Worm (Caenorhabditis elegans): Measurements from ENCODE around the gene F16B4.2.

Gene F16B4.2

ce11 chrV:1611570-1611969 lies 10.7 kb downstream of the F16B4.2 start:
- TF ChIP-seq F13C5.2 (tag; optimal IDR thresholded peaks at IDR 0.05) (no peak), B0310.2 (tag; optimal IDR thresholded peaks at IDR 0.05) (no peak), pes-1 (GFP tag; IDR thresholded peaks at IDR 0.05) (no peak), tra-4 (tag; optimal IDR thresholded peaks at IDR 0.05) (no peak), sea-1 (GFP tag; conservative IDR thresholded peaks at IDR 0.05) (no peak), tbx-37 (GFP tag; conservative IDR thresholded peaks at IDR 0.05) (no peak)

DNA sequence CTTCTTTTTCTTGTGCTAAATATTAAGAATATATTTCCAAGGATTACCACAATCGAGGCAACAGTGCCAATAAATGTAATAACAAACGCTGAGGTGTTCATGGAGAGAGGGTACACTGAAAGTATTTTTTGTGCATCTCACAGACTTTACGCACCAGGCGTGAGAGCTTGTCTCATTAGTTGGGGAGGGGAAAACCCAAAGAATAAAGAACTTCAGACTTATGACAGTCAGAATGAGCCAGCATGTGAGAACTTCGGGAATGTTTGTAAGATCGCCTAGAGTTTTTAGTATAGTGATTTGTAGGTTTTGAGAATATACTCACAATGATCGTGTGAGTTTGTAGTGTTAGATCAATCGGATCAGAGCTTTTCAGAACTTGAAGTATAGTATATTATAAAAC lies 13.9 kb downstream of the F16B4.2 start, which contains the start of gene srbc-41:
Gene srbc-41 (minus strand): TSS at position 101 of the 400 bp plus-strand sequence.
- no peak for TF ChIP-seq hnd-1 (tag; optimal IDR thresholded peaks at IDR 0.05)
- TF ChIP-seq tbx-11 (GFP tag; IDR thresholded peaks at IDR 0.05), result no peak
- TF ChIP-seq scrt-1 (GFP tag; IDR thresholded peaks at IDR 0.05), result no peak
- TF ChIP-seq tra-4 (tag; optimal IDR thresholded peaks at IDR 0.05), result no peak
- no peak for TF ChIP-seq ceh-13 (GFP tag; optimal IDR thresholded peaks at IDR 0.05)
- TF ChIP-seq hmbx-1 (tag; optimal IDR thresholded peaks at IDR 0.05), result no peak
- TF ChIP-seq ets-7 (tag; optimal IDR thresholded peaks at IDR 0.05), result no peak

DNA sequence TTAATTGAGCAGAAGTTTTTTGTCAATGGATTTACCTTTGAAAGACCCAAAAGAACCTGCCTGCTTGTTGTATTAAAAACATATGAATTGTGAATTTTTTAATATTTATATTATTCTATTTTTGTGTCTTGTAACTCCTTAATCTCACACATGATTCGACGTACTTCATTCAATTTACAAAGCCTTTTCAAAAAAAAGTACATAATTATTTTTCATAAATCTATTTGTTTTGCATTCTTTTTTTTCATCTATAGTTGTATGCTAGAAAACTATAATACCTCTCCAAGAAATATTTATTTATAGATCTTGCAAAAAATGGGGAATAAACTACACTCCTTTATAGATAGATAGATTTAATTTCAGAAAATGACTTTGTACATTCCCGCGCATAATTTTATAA lies 17.9 kb downstream of the F16B4.2 start, which contains the start of gene nhr-179:
Gene nhr-179 (minus strand): TSS at position 101 of the 400 bp plus-strand sequence.
- TF ChIP-seq hmbx-1 (tag; optimal IDR thresholded peaks at IDR 0.05), result no peak
- TF ChIP-seq ceh-13 (GFP tag; optimal IDR thresholded peaks at IDR 0.05), result no peak
- no peak for TF ChIP-seq tbx-11 (GFP tag; IDR thresholded peaks at IDR 0.05)
- no peak for TF ChIP-seq ama-1 (optimal IDR thresholded peaks at IDR 0.05)
- TF ChIP-seq B0310.2 (tag; optimal IDR thresholded peaks at IDR 0.05), result no peak
- no peak for TF ChIP-seq aly-1 (tag; optimal IDR thresholded peaks at IDR 0.05)
- no peak for TF ChIP-seq ets-7 (tag; optimal IDR thresholded peaks at IDR 0.05)
- TF ChIP-seq hnd-1 (tag; optimal IDR thresholded peaks at IDR 0.05), result no peak
- no peak for TF ChIP-seq tbx-37 (GFP tag; conservative IDR thresholded peaks at IDR 0.05)
- TF ChIP-seq hmg-4 (GFP tag; optimal IDR thresholded peaks at IDR 0.05), result no peak
- TF ChIP-seq tra-4 (tag; optimal IDR thresholded peaks at IDR 0.05), result no peak
- TF ChIP-seq flt-1 (GFP tag; IDR thresholded peaks at IDR 0.05), result no peak
- TF ChIP-seq F13C5.2 (tag; optimal IDR thresholded peaks at IDR 0.05), result no peak
- TF ChIP-seq sea-1 (GFP tag; conservative IDR thresholded peaks at IDR 0.05), result no peak
- no peak for TF ChIP-seq pes-1 (GFP tag; IDR thresholded peaks at IDR 0.05)
- no peak for TF ChIP-seq scrt-1 (GFP tag; IDR thresholded peaks at IDR 0.05)

DNA sequence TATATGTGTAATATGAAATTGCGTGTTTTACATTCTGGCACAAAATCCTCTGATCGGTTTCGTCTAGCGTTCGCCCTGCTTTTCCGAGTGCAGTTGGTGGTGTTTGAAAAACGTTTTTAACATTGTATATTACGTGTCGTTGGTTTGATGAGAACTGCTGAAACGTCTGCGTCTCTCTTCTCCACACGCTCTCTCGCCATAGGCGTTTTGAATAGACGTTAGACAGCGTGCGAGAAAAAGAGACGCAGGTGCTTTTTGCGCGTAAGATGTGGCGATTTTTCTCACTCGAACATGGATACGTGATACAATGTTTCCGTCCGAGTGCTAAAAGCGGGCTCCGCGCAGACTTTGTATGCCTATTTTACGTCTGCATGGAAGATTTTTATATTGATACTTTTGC lies 19.7 kb downstream of the F16B4.2 start:
- TF ChIP-seq flt-1 (GFP tag; IDR thresholded peaks at IDR 0.05) (no peak), tbx-37 (GFP tag; conservative IDR thresholded peaks at IDR 0.05) (no peak)

- no peak for TF ChIP-seq tbx-11 (GFP tag; IDR thresholded peaks at IDR 0.05)
- TF ChIP-seq ceh-36 (tag; optimal IDR thresholded peaks at IDR 0.05), result no peak
- TF ChIP-seq hmg-4 (GFP tag; optimal IDR thresholded peaks at IDR 0.05), result no peak
These were observed 20.7 kb downstream of the F16B4.2 start, which contains the start of gene nhr-117 for ce11 chrV:1621494-1621893. nhr-117 (minus strand) TSS chrV:1621520.

- TF ChIP-seq pes-1 (GFP tag; IDR thresholded peaks at IDR 0.05) (no peak), F13C5.2 (tag; optimal IDR thresholded peaks at IDR 0.05) (no peak), B0310.2 (tag; optimal IDR thresholded peaks at IDR 0.05) (no peak), hnd-1 (tag; optimal IDR thresholded peaks at IDR 0.05) (no peak), ceh-36 (tag; optimal IDR thresholded peaks at IDR 0.05) (no peak), aly-1 (tag; optimal IDR thresholded peaks at IDR 0.05) (no peak), tbx-11 (GFP tag; IDR thresholded peaks at IDR 0.05) (no peak)
These were observed 22.6 kb downstream of the F16B4.2 start for ce11 chrV:1623429-1623828.

DNA sequence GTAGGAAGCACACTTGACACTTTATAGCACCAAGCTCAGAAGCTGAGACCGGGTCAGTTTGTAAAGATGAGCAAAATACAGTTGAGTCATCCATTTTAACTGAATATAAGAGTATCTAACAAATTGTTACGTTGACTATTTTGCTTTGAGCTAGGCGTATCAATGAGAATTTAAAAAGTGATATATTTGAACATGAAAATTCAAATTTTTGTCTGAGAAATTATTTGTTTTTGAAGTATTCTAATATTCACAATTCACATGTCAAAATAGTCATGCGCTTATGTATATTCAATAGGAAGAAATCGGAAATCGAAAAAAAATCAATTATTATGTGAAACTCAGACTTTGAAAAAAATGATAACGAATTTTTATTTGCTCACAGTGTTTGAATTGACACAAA lies 23.5 kb downstream of the F16B4.2 start, which contains the start of gene nhr-110:
Gene nhr-110 (minus strand): TSS at position 101 of the 400 bp plus-strand sequence.
- TF ChIP-seq tbx-37 (GFP tag; conservative IDR thresholded peaks at IDR 0.05) (no peak), tra-4 (tag; optimal IDR thresholded peaks at IDR 0.05) (no peak), scrt-1 (GFP tag; IDR thresholded peaks at IDR 0.05) (no peak), ama-1 (optimal IDR thresholded peaks at IDR 0.05) (no peak), flt-1 (GFP tag; IDR thresholded peaks at IDR 0.05) (no peak), sea-1 (GFP tag; conservative IDR thresholded peaks at IDR 0.05) (no peak), hmg-4 (GFP tag; optimal IDR thresholded peaks at IDR 0.05) (no peak), hmbx-1 (tag; optimal IDR thresholded peaks at IDR 0.05) (no peak), F13C5.2 (tag; optimal IDR thresholded peaks at IDR 0.05) (no peak)

DNA sequence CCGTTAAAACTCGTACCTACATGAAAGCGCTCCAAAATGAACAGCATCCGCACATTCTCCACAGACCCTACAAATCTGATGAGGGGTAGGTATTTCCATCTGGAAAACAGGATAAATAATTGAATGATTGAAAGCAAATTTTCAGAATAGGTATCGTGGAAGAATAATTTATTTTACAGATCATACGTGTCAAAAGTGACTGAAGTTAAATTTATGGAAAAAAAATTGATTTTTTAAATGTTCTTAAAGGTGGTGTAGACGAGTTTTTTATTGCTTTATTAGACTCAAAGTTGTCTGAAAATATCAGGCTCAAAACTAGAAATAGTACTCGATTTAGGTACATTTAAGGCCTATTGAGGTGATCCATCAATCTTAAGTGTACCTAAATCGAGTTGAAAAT lies 25.9 kb downstream of the F16B4.2 start, which contains the start of gene nhr-237:
Gene nhr-237 (minus strand): TSS at position 101 of the 400 bp plus-strand sequence.
- TF ChIP-seq flt-1 (GFP tag; IDR thresholded peaks at IDR 0.05), result no peak
- TF ChIP-seq aly-1 (tag; optimal IDR thresholded peaks at IDR 0.05), result no peak
- no peak for TF ChIP-seq sea-1 (GFP tag; conservative IDR thresholded peaks at IDR 0.05)
- no peak for TF ChIP-seq ceh-36 (tag; optimal IDR thresholded peaks at IDR 0.05)
- TF ChIP-seq ama-1 (optimal IDR thresholded peaks at IDR 0.05), result no peak

DNA sequence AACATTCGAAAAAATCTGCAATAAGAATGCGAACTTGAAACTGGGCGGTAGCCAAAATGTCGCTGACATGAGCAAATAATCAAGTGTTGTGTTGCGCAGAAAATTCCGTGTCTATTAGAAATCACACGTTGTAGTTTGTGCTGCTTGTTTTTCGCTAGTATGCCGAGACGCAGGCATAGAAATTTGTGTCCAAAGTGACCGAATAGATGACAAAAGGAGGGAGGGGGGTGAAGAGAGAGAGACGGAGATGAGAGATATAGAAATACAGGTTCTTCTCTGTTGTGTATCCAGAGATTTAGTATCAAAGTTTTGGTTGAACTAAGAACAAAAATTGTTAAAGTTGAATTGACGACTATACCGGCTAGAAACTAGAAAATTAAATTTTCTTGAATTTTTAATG lies 26.4 kb downstream of the F16B4.2 start:
- TF ChIP-seq sea-1 (GFP tag; conservative IDR thresholded peaks at IDR 0.05) (no peak), hmg-4 (GFP tag; optimal IDR thresholded peaks at IDR 0.05) (no peak), ceh-13 (GFP tag; optimal IDR thresholded peaks at IDR 0.05) (no peak), hmbx-1 (tag; optimal IDR thresholded peaks at IDR 0.05) (no peak), scrt-1 (GFP tag; IDR thresholded peaks at IDR 0.05) (no peak), ama-1 (optimal IDR thresholded peaks at IDR 0.05) (no peak), ets-7 (tag; optimal IDR thresholded peaks at IDR 0.05) (no peak), pes-1 (GFP tag; IDR thresholded peaks at IDR 0.05) (no peak), flt-1 (GFP tag; IDR thresholded peaks at IDR 0.05) (no peak), F13C5.2 (tag; optimal IDR thresholded peaks at IDR 0.05) (no peak), tbx-11 (GFP tag; IDR thresholded peaks at IDR 0.05) (no peak), aly-1 (tag; optimal IDR thresholded peaks at IDR 0.05) (no peak), tra-4 (tag; optimal IDR thresholded peaks at IDR 0.05) (no peak), ceh-36 (tag; optimal IDR thresholded peaks at IDR 0.05) (no peak), tbx-37 (GFP tag; conservative IDR thresholded peaks at IDR 0.05) (no peak), hnd-1 (tag; optimal IDR thresholded peaks at IDR 0.05) (no peak), B0310.2 (tag; optimal IDR thresholded peaks at IDR 0.05) (no peak)

Measured in whole organism, early embryonic.